Fruit fly (Drosophila melanogaster): ENCODE data around the gene CG15155.

- TF ChIP-seq CG5204 (GFP tag; optimal IDR thresholded peaks at IDR 0.05) (no peak), tj (GFP tag; optimal IDR thresholded peaks at IDR 0.05) (no peak), ovo (GFP tag; optimal IDR thresholded peaks at IDR 0.05) (no peak), CG11617 (GFP tag; optimal IDR thresholded peaks at IDR 0.05) (no peak), Clk (GFP tag; optimal IDR thresholded peaks at IDR 0.05) (no peak), cnc (optimal IDR thresholded peaks at IDR 0.05) (no peak), Hr96 (GFP tag; optimal IDR thresholded peaks at IDR 0.05) (no peak), CG7101 (tag; optimal IDR thresholded peaks at IDR 0.05) (no peak), bab1 (GFP tag; optimal IDR thresholded peaks at IDR 0.05) (no peak), toe (GFP tag; optimal IDR thresholded peaks at IDR 0.05) (no peak)
Measured at dm6 chr2L:18202811-18203210, 48.2 kb downstream of the CG15155 start.

All from whole organism, adult.